Fruit fly (Drosophila melanogaster): ENCODE data around the gene Rab27.

- TF ChIP-seq Myc (optimal IDR thresholded peaks at IDR 0.05): no peak
- no peak for TF ChIP-seq Sin3A (optimal IDR thresholded peaks at IDR 0.05)
These were observed 1.7 kb upstream of the Rab27 start, which contains the start of gene rush for dm6 chrX:1478276-1479122.

All from Kc167 (cell line).